Fruit fly (Drosophila melanogaster) ovary, adult (tissue): ENCODE measurements around the gene CG17919.

Source experiments
- CG17801 ChIP-seq: fragments of 200-800 bp; optimal IDR thresholded peaks from 2 replicates; lab custom pipeline; 2019; ENCODE audit warnings: missing biosample characterization, mild to moderate bottlenecking, missing genetic modification characterization, moderate library complexity; ENCODE audit not compliant: partially characterized antibody

CG17919 gene

dm6 chr3R:6373512-6374306 lies 29.9 kb downstream of the CG17919 start:
- TF ChIP-seq CG17801 (GFP tag; lab: Kevin White, UChicago) = no peak

- TF ChIP-seq CG17801 (GFP tag; lab: Kevin White, UChicago) = no peak
Observed at dm6 chr3R:6374307-6374574, 30.4 kb downstream of the CG17919 start, which contains the start of gene CG42564. Gene CG42564, plus strand, starts transcription at chr3R:6374475.

- TF ChIP-seq CG17801 (GFP tag; lab: Kevin White, UChicago) = no peak
Observed at dm6 chr3R:6375944-6376343, 32.1 kb downstream of the CG17919 start, which contains the start of gene CRAT. Gene CRAT, minus strand, starts transcription at chr3R:6376044.

dm6 chr3R:6377497-6377896 lies 33.7 kb downstream of the CG17919 start, which contains the start of gene CG42537:
Gene CG42537, plus strand, starts transcription at chr3R:6377797.
- TF ChIP-seq CG17801 (GFP tag; lab: Kevin White, UChicago) = no peak

dm6 chr3R:6380129-6380528 lies 36.3 kb downstream of the CG17919 start, which contains the start of the genes CG1024 and TfIIFalpha:
Gene CG1024, minus strand, starts transcription at chr3R:6380328.
Gene TfIIFalpha, plus strand, starts transcription at chr3R:6380467.
- peak; percentile 24 for TF ChIP-seq CG17801 (GFP tag; lab: Kevin White, UChicago)

dm6 chr3R:6381784-6382183 lies 38.0 kb downstream of the CG17919 start:
- no peak for TF ChIP-seq CG17801 (GFP tag; lab: Kevin White, UChicago)

- TF ChIP-seq CG17801 (GFP tag; lab: Kevin White, UChicago) = peak; percentile 25
Observed at dm6 chr3R:6382733-6383465, 39.1 kb downstream of the CG17919 start, which contains the start of gene gzl. Gene gzl, plus strand, starts transcription at chr3R:6382914.

- no peak for TF ChIP-seq CG17801 (GFP tag; lab: Kevin White, UChicago)
Observed at dm6 chr3R:6383466-6383769, 39.6 kb downstream of the CG17919 start.

dm6 chr3R:6388414-6388830 lies 44.6 kb downstream of the CG17919 start:
- no peak for TF ChIP-seq CG17801 (GFP tag; lab: Kevin White, UChicago)

dm6 chr3R:6393515-6394246 lies 49.9 kb downstream of the CG17919 start:
- no peak for TF ChIP-seq CG17801 (GFP tag; lab: Kevin White, UChicago)

dm6 chr3R:6394247-6394522 lies 50.4 kb downstream of the CG17919 start:
- TF ChIP-seq CG17801 (GFP tag; lab: Kevin White, UChicago) = no peak
